Fruit fly (Drosophila melanogaster) whole organism, embryonic: ENCODE measurements around the gene TBC1D16.
A peak's percentile ranks its signal among the peaks of the same experiment; 100 is the strongest.

Source experiments
- Abd-B ChIP-seq: fragments of 200-800 bp; sonication (Bioruptor generic); optimal IDR thresholded peaks from 2 replicates; lab custom pipeline; 2018; ENCODE audit warnings: missing biosample characterization, mild to moderate bottlenecking, missing genetic modification characterization, moderate library complexity
- Adf1 ChIP-seq: fragments of 200-800 bp; sonication (Bioruptor generic); IDR thresholded peaks from 2 replicates; pipeline ENCODE4 v1.3.6; 2022; ENCODE audit warnings: missing biosample characterization, missing genetic modification characterization
- BEAF-32 ChIP-seq: fragments of 200-800 bp; sonication (Bioruptor generic); optimal IDR thresholded peaks from 3 replicates; lab custom pipeline; 2017; ENCODE audit warnings: missing biosample characterization, missing genetic modification characterization, mild to moderate bottlenecking, moderate library complexity, missing genetic modification reagents
- BtbVII ChIP-seq: fragments of 200-800 bp; sonication (Bioruptor generic); optimal IDR thresholded peaks from 3 replicates; lab custom pipeline; 2017; ENCODE audit warnings: missing biosample characterization, mild to moderate bottlenecking, missing genetic modification characterization
- CG10147 ChIP-seq: fragments of 200-800 bp; sonication (Bioruptor generic); optimal IDR thresholded peaks from 2 replicates; lab custom pipeline; 2019; ENCODE audit warnings: missing biosample characterization, mild to moderate bottlenecking, missing genetic modification characterization, moderate library complexity
- CG10267 ChIP-seq: fragments of 200-800 bp; sonication (Bioruptor generic); optimal IDR thresholded peaks from 2 replicates; lab custom pipeline; 2018; ENCODE audit warnings: missing biosample characterization, mild to moderate bottlenecking, missing genetic modification characterization, moderate library complexity
- CG10366 ChIP-seq: fragments of 200-800 bp; sonication (Bioruptor generic); IDR thresholded peaks from 2 replicates; pipeline ENCODE4 v1.3.6; 2022; ENCODE audit warnings: missing biosample characterization, missing genetic modification characterization
- CG10543 ChIP-seq: fragments of 200-800 bp; sonication (Bioruptor generic); optimal IDR thresholded peaks from 3 replicates; lab custom pipeline; 2017; ENCODE audit warnings: missing biosample characterization, mild to moderate bottlenecking, missing genetic modification characterization, moderate library complexity
- CG10959 ChIP-seq: fragments of 200-800 bp; sonication (Bioruptor generic); IDR thresholded peaks from 2 replicates; pipeline ENCODE4 v1.3.6; 2022; ENCODE audit warnings: missing biosample characterization, missing genetic modification characterization
- CG11560 ChIP-seq: fragments of 200-800 bp; sonication (Bioruptor generic); IDR thresholded peaks from 3 replicates; pipeline ENCODE4 v1.3.6; 2022; ENCODE audit warnings: missing biosample characterization, missing genetic modification characterization
- CG15514 ChIP-seq: fragments of 200-800 bp; sonication (Bioruptor generic); optimal IDR thresholded peaks from 3 replicates; lab custom pipeline; 2017; ENCODE audit warnings: missing biosample characterization, missing genetic modification characterization, mild to moderate bottlenecking, moderate library complexity, missing genetic modification reagents
- CG16815 ChIP-seq: fragments of 200-800 bp; sonication (Bioruptor generic); optimal IDR thresholded peaks from 3 replicates; lab custom pipeline; 2017; ENCODE audit warnings: missing biosample characterization, mild to moderate bottlenecking, missing genetic modification characterization
- CG16863 ChIP-seq: fragments of 200-800 bp; sonication (Bioruptor generic); optimal IDR thresholded peaks from 3 replicates; lab custom pipeline; 2016; ENCODE audit warnings: missing biosample characterization, missing genetic modification characterization
- CG17385 ChIP-seq: fragments of 200-800 bp; sonication (Bioruptor generic); optimal IDR thresholded peaks from 3 replicates; lab custom pipeline; 2018; ENCODE audit warnings: missing biosample characterization, mild to moderate bottlenecking, missing genetic modification characterization
- CG1792 ChIP-seq: fragments of 200-800 bp; sonication (Bioruptor generic); optimal IDR thresholded peaks from 2 replicates; lab custom pipeline; 2016; ENCODE audit warnings: missing biosample characterization, missing genetic modification characterization
- CG43689 ChIP-seq: fragments of 200-800 bp; sonication (Bioruptor generic); IDR thresholded peaks from 2 replicates; pipeline ENCODE4 v1.3.6; 2022; ENCODE audit warnings: missing biosample characterization, missing genetic modification characterization
- CG4854 ChIP-seq: fragments of 200-800 bp; sonication (Bioruptor generic); optimal IDR thresholded peaks from 2 replicates; lab custom pipeline; 2016; ENCODE audit warnings: missing biosample characterization, missing genetic modification characterization, inconsistent platforms
- CG8388 ChIP-seq: fragments of 200-800 bp; sonication (Bioruptor generic); optimal IDR thresholded peaks from 2 replicates; lab custom pipeline; 2019; ENCODE audit warnings: missing biosample characterization, mild to moderate bottlenecking, missing genetic modification characterization, moderate library complexity
- CG8765 ChIP-seq: fragments of 200-800 bp; sonication (Bioruptor generic); IDR thresholded peaks from 2 replicates; pipeline ENCODE4 v1.3.6; 2022; ENCODE audit warnings: missing biosample characterization, missing genetic modification characterization
- CG9215 ChIP-seq: fragments of 200-800 bp; sonication (Bioruptor generic); IDR thresholded peaks from 2 replicates; pipeline ENCODE4 v1.3.6; 2022; ENCODE audit warnings: missing biosample characterization, missing genetic modification characterization
- CG9797 ChIP-seq: fragments of 200-800 bp; sonication (Bioruptor generic); optimal IDR thresholded peaks from 3 replicates; lab custom pipeline; 2018; ENCODE audit warnings: missing biosample characterization, mild to moderate bottlenecking, missing genetic modification characterization
- CG9932 ChIP-seq: fragments of 200-800 bp; sonication (Bioruptor generic); IDR thresholded peaks from 2 replicates; pipeline ENCODE4 v1.3.6; 2022; ENCODE audit warnings: missing biosample characterization, missing genetic modification characterization
- Camta ChIP-seq: fragments of 200-800 bp; sonication (Bioruptor generic); optimal IDR thresholded peaks from 2 replicates; lab custom pipeline; 2016; ENCODE audit warnings: missing biosample characterization, missing genetic modification characterization
- D ChIP-seq, 2 experiments: fragments of 200-800 bp in 1 of 2; fragments of >200 bp in 1 of 2; sonication (Bioruptor generic) in 1 of 2; optimal IDR thresholded peaks; 2 replicates in 1 of 2; 3 replicates in 1 of 2; lab custom pipeline; 2017; ENCODE audit warnings: mild to moderate bottlenecking in 1 of 2, missing biosample characterization in 1 of 2, missing genetic modification characterization in 1 of 2, missing genetic modification reagents in 1 of 2
- Dip2 ChIP-seq: fragments of 200-800 bp; sonication (Bioruptor generic); IDR thresholded peaks from 2 replicates; pipeline ENCODE4 v1.3.6; 2022; ENCODE audit warnings: missing biosample characterization, missing genetic modification characterization
- Dp ChIP-seq: fragments of 200-800 bp; sonication (Bioruptor generic); optimal IDR thresholded peaks from 2 replicates; lab custom pipeline; 2018; ENCODE audit warnings: missing biosample characterization, mild to moderate bottlenecking, missing genetic modification characterization, moderate library complexity
- E2f2 ChIP-seq: fragments of 200-800 bp; sonication (Bioruptor generic); IDR thresholded peaks from 2 replicates; pipeline ENCODE4 v1.3.6; 2022; ENCODE audit warnings: missing biosample characterization, missing genetic modification characterization
- HLH3B ChIP-seq: fragments of 200-800 bp; sonication (Bioruptor generic); IDR thresholded peaks from 2 replicates; pipeline ENCODE4 v1.3.6; 2022; ENCODE audit warnings: missing biosample characterization, missing genetic modification characterization
- Hr39 ChIP-seq: fragments of >200 bp; optimal IDR thresholded peaks from 2 replicates; lab custom pipeline; 2017
- MBD-R2 ChIP-seq: fragments of 200-800 bp; sonication (Bioruptor generic); IDR thresholded peaks from 2 replicates; pipeline ENCODE4 v1.3.6; 2022; ENCODE audit warnings: missing biosample characterization, missing genetic modification characterization
- Neu2 ChIP-seq: fragments of 200-800 bp; sonication (Bioruptor generic); optimal IDR thresholded peaks from 3 replicates; lab custom pipeline; 2016; ENCODE audit warnings: missing biosample characterization, missing genetic modification characterization, borderline replicate concordance
- Sox100B ChIP-seq: fragments of 200-800 bp; sonication (Bioruptor generic); optimal IDR thresholded peaks from 3 replicates; lab custom pipeline; 2018; ENCODE audit warnings: missing biosample characterization, mild to moderate bottlenecking, missing genetic modification characterization
- Sox102F ChIP-seq: fragments of 200-800 bp; sonication (Bioruptor generic); optimal IDR thresholded peaks from 2 replicates; lab custom pipeline; 2018; ENCODE audit warnings: missing biosample characterization, mild to moderate bottlenecking, missing genetic modification characterization, moderate library complexity
- cas ChIP-seq: fragments of 200-800 bp; sonication (Bioruptor generic); IDR thresholded peaks from 2 replicates; pipeline ENCODE4 v1.3.6; 2022; ENCODE audit warnings: missing biosample characterization, missing genetic modification characterization
- chm ChIP-seq: fragments of 200-800 bp; sonication (Bioruptor generic); IDR thresholded peaks from 2 replicates; pipeline ENCODE4 v1.3.6; 2022; ENCODE audit warnings: missing biosample characterization, missing genetic modification characterization
- crp ChIP-seq, 2 experiments: fragments of 200-800 bp; sonication (Bioruptor generic); optimal IDR thresholded peaks; 2 replicates in 1 of 2; 3 replicates in 1 of 2; lab custom pipeline; 2017; ENCODE audit warnings: missing biosample characterization in 2 of 2, missing genetic modification characterization in 2 of 2, mild to moderate bottlenecking in 1 of 2, moderate library complexity in 1 of 2
- ems ChIP-seq: fragments of 200-800 bp; sonication (Bioruptor generic); optimal IDR thresholded peaks from 3 replicates; lab custom pipeline; 2016; ENCODE audit warnings: missing biosample characterization, missing genetic modification characterization
- esg ChIP-seq: fragments of 200-800 bp; sonication (Bioruptor generic); conservative IDR thresholded peaks from 2 replicates; pipeline ENCODE4 v1.3.6; 2022; ENCODE audit warnings: missing biosample characterization, missing genetic modification characterization
- fd102C ChIP-seq: fragments of 200-800 bp; sonication (Bioruptor generic); optimal IDR thresholded peaks from 2 replicates; lab custom pipeline; 2018; ENCODE audit warnings: missing biosample characterization, mild to moderate bottlenecking, missing genetic modification characterization, moderate library complexity
- fru ChIP-seq: fragments of >200 bp; optimal IDR thresholded peaks from 2 replicates; lab custom pipeline; 2017
- lilli ChIP-seq: fragments of 200-800 bp; sonication (Bioruptor generic); optimal IDR thresholded peaks from 3 replicates; lab custom pipeline; 2016; ENCODE audit warnings: missing biosample characterization, missing genetic modification characterization
- lov ChIP-seq, 2 experiments: fragments of 200-800 bp in 1 of 2; fragments of >200 bp in 1 of 2; sonication (Bioruptor generic) in 1 of 2; IDR thresholded peaks in 1 of 2; optimal IDR thresholded peaks in 1 of 2; 2 replicates in 1 of 2; 3 replicates in 1 of 2; pipeline versions ENCODE4 v1.3.6 to Lab custom; 2017 to 2022; ENCODE audit warnings: missing biosample characterization in 1 of 2, missing genetic modification characterization in 1 of 2
- mld ChIP-seq: fragments of 200-800 bp; sonication (Bioruptor generic); IDR thresholded peaks from 3 replicates; pipeline ENCODE4 v1.3.6; 2022; ENCODE audit warnings: missing biosample characterization, missing genetic modification characterization; ENCODE audit not compliant: partially characterized antibody
- phol ChIP-seq: fragments of 200-800 bp; sonication (Bioruptor generic); optimal IDR thresholded peaks from 3 replicates; lab custom pipeline; 2018; ENCODE audit warnings: missing biosample characterization, mild to moderate bottlenecking, missing genetic modification characterization, moderate library complexity
- pnt ChIP-seq: fragments of 200-800 bp; sonication (Bioruptor generic); optimal IDR thresholded peaks from 3 replicates; lab custom pipeline; 2016; ENCODE audit warnings: missing biosample characterization, missing genetic modification characterization
- trem ChIP-seq: fragments of 200-800 bp; optimal IDR thresholded peaks from 3 replicates; lab custom pipeline; 2019; ENCODE audit warnings: missing biosample characterization, mild to moderate bottlenecking, missing genetic modification characterization, moderate library complexity
- usp ChIP-seq: fragments of >200 bp; optimal IDR thresholded peaks from 2 replicates; lab custom pipeline; 2017; ENCODE audit warnings: missing biosample characterization, missing genetic modification characterization
- vvl ChIP-seq: fragments of 200-800 bp; sonication (Bioruptor generic); IDR thresholded peaks from 2 replicates; pipeline ENCODE4 v1.3.6; 2022; ENCODE audit warnings: missing biosample characterization, missing genetic modification characterization

TBC1D16 gene

DNA sequence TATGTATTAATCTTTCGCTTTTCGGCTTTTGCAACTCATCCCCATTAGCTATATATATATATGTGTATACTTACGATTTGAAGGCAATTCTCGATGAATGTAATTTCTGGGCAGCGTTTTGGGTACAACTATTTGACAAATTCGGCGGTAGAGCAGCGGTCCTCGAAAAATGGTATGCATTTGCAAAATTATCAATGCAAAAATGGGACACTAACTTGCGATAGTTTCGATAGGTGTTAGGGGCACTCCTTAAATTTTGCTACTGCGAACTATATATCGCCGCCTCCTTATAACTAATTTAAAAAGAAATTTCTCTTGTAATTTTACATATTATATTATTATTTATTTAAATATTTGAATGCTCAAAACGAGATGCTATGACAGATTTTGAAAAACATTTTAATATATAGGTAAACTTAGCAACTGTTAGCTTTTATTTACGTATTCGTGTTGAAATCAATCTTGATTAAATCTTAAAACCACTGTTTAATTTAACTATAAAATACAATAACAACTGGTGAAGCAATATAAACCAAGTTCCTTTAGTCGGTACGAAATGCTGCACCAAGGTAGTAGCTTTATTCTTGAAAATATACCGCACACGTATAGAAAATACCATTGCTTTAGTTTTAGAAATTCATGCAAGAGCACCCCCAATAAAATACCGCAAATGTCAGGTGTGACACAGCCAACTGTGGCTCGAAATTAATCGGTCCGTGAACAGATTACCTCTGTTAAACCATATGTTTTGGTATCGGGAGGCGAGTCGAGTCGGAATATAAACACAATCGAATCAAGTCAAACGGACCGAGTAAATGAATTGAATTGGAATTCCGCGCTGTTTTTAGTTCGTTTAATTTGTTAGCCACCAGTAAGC lies 22.0 kb downstream of the TBC1D16 start, which contains the start of the genes CG5355 and Klp31E (continued):
- no peak for TF ChIP-seq CG43689 (GFP tag; lab: Robert Waterston, UW)
- TF ChIP-seq CG10543 (GFP tag; lab: Kevin White, UChicago): peak; percentile 72
- TF ChIP-seq vvl: peak; percentile 62
- no peak for TF ChIP-seq Sox102F (GFP tag; lab: Kevin White, UChicago)
- TF ChIP-seq CG11560: no peak
- no peak for TF ChIP-seq cas (GFP tag; lab: Robert Waterston, UW)
- TF ChIP-seq CG16863 (GFP tag; lab: Kevin White, UChicago): peak; percentile 52
- TF ChIP-seq trem (tag; lab: Kevin White, UChicago): peak; percentile 39
- TF ChIP-seq CG10959 (GFP tag; lab: Robert Waterston, UW): no peak
- no peak for TF ChIP-seq CG9215 (GFP tag; lab: Robert Waterston, UW)
- no peak for TF ChIP-seq Abd-B (GFP tag; lab: Kevin White, UChicago)
- peak; percentile 42 for TF ChIP-seq CG1792 (GFP tag; lab: Kevin White, UChicago)
- TF ChIP-seq lov (optimal IDR thresholded peaks at IDR 0.05; lab: Kevin White, UChicago): no peak
- TF ChIP-seq lov (GFP tag; IDR thresholded peaks at IDR 0.05; lab: Robert Waterston, UW): no peak
- no peak for TF ChIP-seq D (optimal IDR thresholded peaks at IDR 0.05; lab: Kevin White, UChicago)
- peak; percentile 66 for TF ChIP-seq D (GFP tag; optimal IDR thresholded peaks at IDR 0.05; lab: Kevin White, UChicago)
- TF ChIP-seq lilli: peak; percentile 74
- TF ChIP-seq CG4854 (GFP tag; lab: Kevin White, UChicago): peak; percentile 14
- TF ChIP-seq CG8765 (GFP tag; lab: Robert Waterston, UW): no peak
- no peak for TF ChIP-seq fd102C (GFP tag; lab: Kevin White, UChicago)
- peak; percentile 60 for TF ChIP-seq CG9932 (GFP tag; lab: Robert Waterston, UW)
- peak; percentile 46; the same call in 1 of the 3 replicates for TF ChIP-seq mld (GFP tag; lab: Robert Waterston, UW)
- TF ChIP-seq E2f2: no peak; the same call in 1 of the 2 replicates
- peak; percentile 34 for TF ChIP-seq chm
- TF ChIP-seq Sox100B (GFP tag; lab: Kevin White, UChicago): peak; percentile 72
- peak; percentile 72 for TF ChIP-seq CG10267
- peak; percentile 87 for TF ChIP-seq Neu2 (GFP tag; lab: Kevin White, UChicago)
- no peak for TF ChIP-seq usp (GFP tag; lab: Kevin White, UChicago)
- TF ChIP-seq BEAF-32 (GFP tag; lab: Kevin White, UChicago): peak; percentile 67
- peak; percentile 64 for TF ChIP-seq CG8388 (GFP tag; lab: Kevin White, UChicago)
- TF ChIP-seq Adf1: no peak
- TF ChIP-seq Dip2 (GFP tag; lab: Robert Waterston, UW): no peak
- TF ChIP-seq crp (GFP tag; optimal IDR thresholded peaks at IDR 0.05; lab: Kevin White, UChicago): peak; percentile 30 to 84
- TF ChIP-seq BtbVII (GFP tag; lab: Kevin White, UChicago): peak; percentile 56
- TF ChIP-seq esg (GFP tag; lab: Robert Waterston, UW): peak; percentile 58
- TF ChIP-seq MBD-R2: peak; percentile 72
- TF ChIP-seq CG10366 (GFP tag; lab: Robert Waterston, UW): no peak
- TF ChIP-seq ems (GFP tag; lab: Kevin White, UChicago): peak; percentile 46
- no peak for TF ChIP-seq Hr39 (lab: Kevin White, UChicago)
- TF ChIP-seq HLH3B (GFP tag; lab: Robert Waterston, UW): no peak
- TF ChIP-seq Dp (GFP tag; lab: Kevin White, UChicago): no peak
- peak; percentile 34 for TF ChIP-seq CG9797 (GFP tag; lab: Kevin White, UChicago)
- peak; percentile 63 for TF ChIP-seq CG10147
- no peak for TF ChIP-seq Camta (GFP tag; lab: Kevin White, UChicago)
- peak; percentile 47 for TF ChIP-seq CG17385
- TF ChIP-seq fru: no peak
- peak; percentile 83 for TF ChIP-seq phol (tag; lab: Kevin White, UChicago)
- peak; percentile 5 for TF ChIP-seq pnt (GFP tag; lab: Kevin White, UChicago)
- peak; percentile 64 for TF ChIP-seq CG16815 (GFP tag; lab: Kevin White, UChicago)
- peak; percentile 39 for TF ChIP-seq CG15514 (GFP tag; lab: Kevin White, UChicago)
